Worm (Caenorhabditis elegans) whole organism, L4 larva: ENCODE data around the gene R07E5.5.

ENCODE experiments used
- D1046.2 ChIP-seq: fragments of 200-800 bp; sonication (Bioruptor generic); IDR thresholded peaks from 2 replicates; pipeline ENCODE4 v1.3.6; 2022; ENCODE audit warnings: missing genetic modification characterization, missing compliant biosample characterization
- F37D6.2 ChIP-seq: sonication (generic microtip); optimal IDR thresholded peaks from 2 replicates; lab custom pipeline; 2016; ENCODE audit warnings: mild to moderate bottlenecking, missing genetic modification characterization, missing compliant biosample characterization
- F49E8.2 ChIP-seq: sonication (generic microtip); optimal IDR thresholded peaks from 2 replicates; lab custom pipeline; 2016; ENCODE audit warnings: missing compliant biosample characterization, mild to moderate bottlenecking, missing genetic modification characterization, borderline replicate concordance
- R02D3.7 ChIP-seq: fragments of 150-350 bp; sonication (generic microtip); optimal IDR thresholded peaks from 3 replicates; lab custom pipeline; 2014; ENCODE audit warnings: missing biosample characterization, missing genetic modification characterization
- T26A8.4 ChIP-seq: fragments of 200-800 bp; sonication (Bioruptor generic); IDR thresholded peaks from 2 replicates; pipeline ENCODE4 v1.3.6; 2022; ENCODE audit warnings: missing genetic modification characterization, missing compliant biosample characterization
- Y105C5A.15 ChIP-seq: fragments of 200-800 bp; sonication (Bioruptor generic); IDR thresholded peaks from 2 replicates; pipeline ENCODE4 v1.3.6; 2022; ENCODE audit warnings: missing genetic modification characterization, missing compliant biosample characterization
- Y48G9A.11 ChIP-seq: fragments of 200-800 bp; sonication (Bioruptor generic); IDR thresholded peaks from 2 replicates; pipeline ENCODE4 v1.3.6; 2022; ENCODE audit warnings: missing genetic modification reagents, missing genetic modification characterization, missing compliant biosample characterization
- Y5F2A.4 ChIP-seq: fragments of 200-800 bp; sonication (Bioruptor generic); optimal IDR thresholded peaks from 2 replicates; lab custom pipeline; 2018; ENCODE audit warnings: mild to moderate bottlenecking, missing genetic modification characterization, missing compliant biosample characterization
- ZK337.2 ChIP-seq: fragments of 200-800 bp; sonication (Bioruptor generic); IDR thresholded peaks from 2 replicates; pipeline ENCODE4 v1.3.6; 2022; ENCODE audit warnings: missing genetic modification reagents, missing genetic modification characterization, missing compliant biosample characterization
- ZK546.5 ChIP-seq, 2 experiments: sonication (generic microtip); optimal IDR thresholded peaks; 2 replicates each; lab custom pipeline; 2017; ENCODE audit warnings: missing biosample characterization in 2 of 2, missing genetic modification characterization in 2 of 2
- aly-2 ChIP-seq: sonication (generic microtip); optimal IDR thresholded peaks from 2 replicates; lab custom pipeline; 2018; ENCODE audit warnings: missing biosample characterization, missing genetic modification characterization
- attf-4 ChIP-seq: sonication (generic microtip); optimal IDR thresholded peaks from 3 replicates; lab custom pipeline; 2017; ENCODE audit warnings: missing biosample characterization, missing genetic modification characterization
- ceh-44 ChIP-seq: fragments of 200-800 bp; sonication (Bioruptor generic); IDR thresholded peaks from 2 replicates; pipeline ENCODE4 v1.3.6; 2022; ENCODE audit warnings: missing genetic modification reagents, missing genetic modification characterization, missing compliant biosample characterization
- ceh-82 ChIP-seq: sonication (generic microtip); optimal IDR thresholded peaks from 2 replicates; lab custom pipeline; 2017; ENCODE audit warnings: missing biosample characterization, missing genetic modification characterization
- ces-1 ChIP-seq: fragments of 150-350 bp; sonication (generic microtip); optimal IDR thresholded peaks from 4 replicates; lab custom pipeline; 2014; ENCODE audit warnings: missing biosample characterization, missing genetic modification reagents, missing genetic modification characterization
- daf-16 ChIP-seq, 3 experiments: sonication (generic microtip); optimal IDR thresholded peaks; 2 replicates each; lab custom pipeline; 2016 to 2017; ENCODE audit warnings: missing genetic modification characterization in 3 of 3, missing genetic modification reagents in 3 of 3, mild to moderate bottlenecking in 2 of 3, missing compliant biosample characterization in 2 of 3, missing biosample characterization in 1 of 3, moderate library complexity in 1 of 3
- daf-8 ChIP-seq: fragments of 200-800 bp; sonication (Bioruptor generic); IDR thresholded peaks from 2 replicates; pipeline ENCODE4 v1.3.6; 2022; ENCODE audit warnings: missing genetic modification characterization, missing compliant biosample characterization
- dmd-6 ChIP-seq: fragments of 200-800 bp; sonication (Bioruptor generic); IDR thresholded peaks from 2 replicates; pipeline ENCODE4 v1.3.6; 2022; ENCODE audit warnings: missing genetic modification reagents, missing genetic modification characterization, missing compliant biosample characterization
- dmd-9 ChIP-seq: fragments of 200-800 bp; sonication (Bioruptor generic); IDR thresholded peaks from 2 replicates; pipeline ENCODE4 v1.3.6; 2022; ENCODE audit warnings: missing genetic modification reagents, missing genetic modification characterization, missing compliant biosample characterization
- duxl-1 ChIP-seq: sonication (generic microtip); optimal IDR thresholded peaks from 2 replicates; lab custom pipeline; 2016; ENCODE audit warnings: mild to moderate bottlenecking, missing genetic modification characterization, moderate library complexity, missing compliant biosample characterization; ENCODE audit not compliant: poor library complexity
- egl-27 ChIP-seq: sonication (generic microtip); optimal IDR thresholded peaks from 3 replicates; lab custom pipeline; 2017; ENCODE audit warnings: missing biosample characterization, missing genetic modification reagents, missing genetic modification characterization
- egl-43 ChIP-seq: fragments of 200-800 bp; sonication (Bioruptor generic); IDR thresholded peaks from 2 replicates; pipeline ENCODE4 v1.3.6; 2022; ENCODE audit warnings: missing genetic modification reagents, missing genetic modification characterization, missing compliant biosample characterization
- fkh-10 ChIP-seq: fragments of 150-350 bp; optimal IDR thresholded peaks from 2 replicates; lab custom pipeline; 2014; ENCODE audit warnings: missing biosample characterization, missing genetic modification reagents, missing genetic modification characterization
- gei-8 ChIP-seq: fragments of 200-800 bp; sonication (Bioruptor generic); optimal IDR thresholded peaks from 2 replicates; lab custom pipeline; 2018; ENCODE audit warnings: mild to moderate bottlenecking, missing genetic modification characterization, missing compliant biosample characterization
- hlh-30 ChIP-seq: sonication (generic microtip); optimal IDR thresholded peaks from 2 replicates; lab custom pipeline; 2017; ENCODE audit warnings: antibody characterized with exemption, mild to moderate bottlenecking, missing genetic modification characterization, missing compliant biosample characterization; ENCODE audit not compliant: insufficient read depth
- jun-1 ChIP-seq: fragments of 150-350 bp; optimal IDR thresholded peaks from 2 replicates; lab custom pipeline; 2014; ENCODE audit warnings: missing biosample characterization, missing genetic modification reagents, missing genetic modification characterization
- lin-38 ChIP-seq: fragments of 200-800 bp; sonication (Bioruptor generic); IDR thresholded peaks from 2 replicates; pipeline ENCODE4 v1.3.6; 2022; ENCODE audit warnings: missing genetic modification reagents, missing genetic modification characterization, missing compliant biosample characterization
- lin-39 ChIP-seq: fragments of 150-350 bp; optimal IDR thresholded peaks from 2 replicates; lab custom pipeline; 2014; ENCODE audit warnings: missing biosample characterization, missing genetic modification reagents, missing genetic modification characterization
- lir-3 ChIP-seq: sonication (generic microtip); optimal IDR thresholded peaks from 2 replicates; lab custom pipeline; 2016; ENCODE audit warnings: mild to moderate bottlenecking, missing genetic modification characterization, missing compliant biosample characterization
- lsy-2 ChIP-seq, 2 experiments: fragments of 150-350 bp in 1 of 2; sonication (generic microtip) in 1 of 2; optimal IDR thresholded peaks; 2 replicates each; lab custom pipeline; 2014 to 2017; ENCODE audit warnings: missing biosample characterization in 2 of 2, missing genetic modification characterization in 2 of 2
- madf-5 ChIP-seq, 2 experiments: fragments of 200-800 bp; sonication (Bioruptor generic); IDR thresholded peaks; 2 replicates each; pipeline ENCODE4 v1.3.6; 2022; ENCODE audit warnings: missing compliant biosample characterization in 2 of 2, missing genetic modification characterization in 2 of 2
- mdt-29 ChIP-seq: fragments of 200-800 bp; sonication (Bioruptor generic); IDR thresholded peaks from 2 replicates; pipeline ENCODE4 v1.3.6; 2022; ENCODE audit warnings: missing genetic modification reagents, missing genetic modification characterization, missing compliant biosample characterization
- mes-2 ChIP-seq: sonication (generic microtip); optimal IDR thresholded peaks from 2 replicates; lab custom pipeline; 2016; ENCODE audit warnings: missing genotype, mild to moderate bottlenecking, missing genetic modification characterization, missing compliant biosample characterization; ENCODE audit not compliant: poor library complexity, severe bottlenecking
- nhr-11 ChIP-seq: fragments of 150-350 bp; optimal IDR thresholded peaks from 2 replicates; lab custom pipeline; 2014; ENCODE audit warnings: missing biosample characterization, missing genetic modification characterization
- nhr-41 ChIP-seq: fragments of 200-800 bp; sonication (Bioruptor generic); IDR thresholded peaks from 2 replicates; pipeline ENCODE4 v1.3.6; 2022; ENCODE audit warnings: missing genetic modification reagents, missing genetic modification characterization, missing compliant biosample characterization
- nhr-48 ChIP-seq: sonication (generic microtip); optimal IDR thresholded peaks from 2 replicates; lab custom pipeline; 2016; ENCODE audit warnings: mild to moderate bottlenecking, missing genetic modification characterization, missing compliant biosample characterization
- nhr-6 ChIP-seq: fragments of 150-350 bp; optimal IDR thresholded peaks from 2 replicates; lab custom pipeline; 2014; ENCODE audit warnings: missing biosample characterization, missing genetic modification characterization
- nhr-77 ChIP-seq: fragments of 150-350 bp; optimal IDR thresholded peaks from 2 replicates; lab custom pipeline; 2014; ENCODE audit warnings: missing biosample characterization, missing genetic modification characterization
- pqm-1 ChIP-seq: sonication (generic microtip); optimal IDR thresholded peaks from 2 replicates; lab custom pipeline; 2017; ENCODE audit warnings: missing biosample characterization, missing genetic modification characterization
- rbr-2 ChIP-seq: sonication (generic microtip); optimal IDR thresholded peaks from 2 replicates; lab custom pipeline; 2016; ENCODE audit warnings: missing genotype, missing genetic modification characterization, missing compliant biosample characterization
- sdz-12 ChIP-seq: fragments of 200-800 bp; sonication (Bioruptor generic); optimal IDR thresholded peaks from 2 replicates; lab custom pipeline; 2018; ENCODE audit warnings: mild to moderate bottlenecking, missing genetic modification characterization, missing compliant biosample characterization
- spr-1 ChIP-seq: sonication (generic microtip); optimal IDR thresholded peaks from 2 replicates; lab custom pipeline; 2016; ENCODE audit warnings: mild to moderate bottlenecking, missing genetic modification characterization, missing compliant biosample characterization
- tag-97 ChIP-seq: fragments of 200-800 bp; sonication (Bioruptor generic); IDR thresholded peaks from 2 replicates; pipeline ENCODE4 v1.3.6; 2022; ENCODE audit warnings: missing genetic modification characterization, missing compliant biosample characterization
- unc-39 ChIP-seq: sonication (generic microtip); optimal IDR thresholded peaks from 2 replicates; lab custom pipeline; 2017; ENCODE audit warnings: missing biosample characterization, missing genetic modification characterization
- zag-1 ChIP-seq: fragments of 150-350 bp; optimal IDR thresholded peaks from 2 replicates; lab custom pipeline; 2014; ENCODE audit warnings: missing biosample characterization, missing genetic modification characterization
- zfp-2 ChIP-seq: sonication (generic microtip); optimal IDR thresholded peaks from 2 replicates; lab custom pipeline; 2016; ENCODE audit warnings: mild to moderate bottlenecking, missing genetic modification characterization, missing compliant biosample characterization
- zip-11 ChIP-seq: fragments of 200-800 bp; sonication (Bioruptor generic); IDR thresholded peaks from 2 replicates; pipeline ENCODE4 v1.3.6; 2022; ENCODE audit warnings: missing genetic modification characterization, missing compliant biosample characterization
- ztf-11 ChIP-seq: fragments of 150-350 bp; optimal IDR thresholded peaks from 2 replicates; lab custom pipeline; 2014; ENCODE audit warnings: missing biosample characterization, missing genetic modification characterization
- ztf-7 ChIP-seq: fragments of 150-350 bp; optimal IDR thresholded peaks from 2 replicates; lab custom pipeline; 2014; ENCODE audit warnings: missing biosample characterization, missing genetic modification characterization

Gene R07E5.5

ce11 chrIII:4419117-4419978 is 22.1 kb downstream of the R07E5.5 start, which contains the start of the genes R07E5.7 and cku-80 (continued):
- no peak for TF ChIP-seq T26A8.4 (GFP tag; lab: Robert Waterston, UW)
- no peak for TF ChIP-seq zag-1 (tag; lab: Kevin White, UChicago)
- TF ChIP-seq mdt-29: no peak
- peak in 1 of 2 experiments; percentile 80 for TF ChIP-seq lsy-2 (tag; optimal IDR thresholded peaks at IDR 0.05; lab: Kevin White, UChicago)
- TF ChIP-seq ZK337.2: no peak
- peak; percentile 47 for TF ChIP-seq ztf-7 (tag; lab: Kevin White, UChicago)
- TF ChIP-seq lin-39 (tag; lab: Kevin White, UChicago): no peak
- TF ChIP-seq egl-27 (tag; lab: Kevin White, UChicago): no peak
- TF ChIP-seq attf-4 (tag; lab: Kevin White, UChicago): no peak
- no peak for TF ChIP-seq lir-3 (tag; lab: Kevin White, UChicago)
- no peak for TF ChIP-seq fkh-10 (GFP tag; lab: Kevin White, UChicago)
- TF ChIP-seq unc-39 (tag; lab: Kevin White, UChicago): no peak
- no peak for TF ChIP-seq tag-97
- TF ChIP-seq dmd-9 (GFP tag; lab: Robert Waterston, UW): no peak
- no peak for TF ChIP-seq daf-16 (GFP tag; optimal IDR thresholded peaks at IDR 0.05; lab: Kevin White, UChicago)
- peak; percentile 36 for TF ChIP-seq daf-16 (tag; optimal IDR thresholded peaks at IDR 0.05; lab: Kevin White, UChicago)
- no peak for TF ChIP-seq ZK546.5 (tag; optimal IDR thresholded peaks at IDR 0.05; lab: Kevin White, UChicago)
- TF ChIP-seq Y105C5A.15 (GFP tag; lab: Robert Waterston, UW): no peak
- TF ChIP-seq zip-11: no peak
- TF ChIP-seq gei-8 (GFP tag; lab: Kevin White, UChicago): no peak
- TF ChIP-seq egl-43 (GFP tag; lab: Robert Waterston, UW): no peak
- TF ChIP-seq daf-8 (GFP tag; lab: Robert Waterston, UW): no peak
- TF ChIP-seq zfp-2 (tag; lab: Kevin White, UChicago): no peak
- TF ChIP-seq spr-1 (tag; lab: Kevin White, UChicago): no peak
- peak; percentile 55 for TF ChIP-seq rbr-2 (tag; lab: Kevin White, UChicago)
- TF ChIP-seq jun-1 (tag; lab: Kevin White, UChicago): no peak
- no peak for TF ChIP-seq nhr-41 (GFP tag; lab: Robert Waterston, UW)
- TF ChIP-seq nhr-48: peak; percentile 17
- no peak for TF ChIP-seq ces-1 (GFP tag; lab: Kevin White, UChicago)
- TF ChIP-seq F49E8.2 (tag; lab: Kevin White, UChicago): no peak
- peak; percentile 25 for TF ChIP-seq duxl-1
- TF ChIP-seq ceh-82: no peak
- TF ChIP-seq pqm-1 (tag; lab: Kevin White, UChicago): no peak
- no peak for TF ChIP-seq F37D6.2 (tag; lab: Kevin White, UChicago)
- peak; percentile 40; the same call in 1 of the 2 replicates for TF ChIP-seq dmd-6 (GFP tag; lab: Robert Waterston, UW)
- TF ChIP-seq R02D3.7 (tag; lab: Kevin White, UChicago): no peak
- no peak for TF ChIP-seq Y5F2A.4 (GFP tag; lab: Kevin White, UChicago)
- no peak for TF ChIP-seq aly-2 (tag; lab: Kevin White, UChicago)
- no peak for TF ChIP-seq Y48G9A.11
- no peak for TF ChIP-seq nhr-6 (tag; lab: Kevin White, UChicago)
- TF ChIP-seq ztf-11: no peak
- TF ChIP-seq D1046.2 (GFP tag; lab: Robert Waterston, UW): no peak
- TF ChIP-seq nhr-77 (tag; lab: Kevin White, UChicago): peak; percentile 17
- no peak for TF ChIP-seq ceh-44 (GFP tag; lab: Robert Waterston, UW)
- no peak for TF ChIP-seq sdz-12 (GFP tag; lab: Kevin White, UChicago)
- TF ChIP-seq lin-38: peak; percentile 70
- peak; percentile 76 for TF ChIP-seq mes-2 (tag; lab: Kevin White, UChicago)
- TF ChIP-seq nhr-11: no peak
- peak; percentile 92 for TF ChIP-seq hlh-30 (tag; lab: Kevin White, UChicago)
- TF ChIP-seq madf-5 (GFP tag; IDR thresholded peaks at IDR 0.05; lab: Robert Waterston, UW): no peak
